Fruit fly (Drosophila melanogaster): ENCODE measurements around the gene CG6836.

CG6836 gene

dm6 chr3L:18989611-18990010 is 39.2 kb downstream of the CG6836 start, which contains the start of gene CG34256:
TSS of gene CG34256 (minus strand) at chr3L:18989815.
- no peak for TF ChIP-seq CG10669 (GFP tag; optimal IDR thresholded peaks at IDR 0.05)
- TF ChIP-seq svp (GFP tag): peak; percentile 5

DNA sequence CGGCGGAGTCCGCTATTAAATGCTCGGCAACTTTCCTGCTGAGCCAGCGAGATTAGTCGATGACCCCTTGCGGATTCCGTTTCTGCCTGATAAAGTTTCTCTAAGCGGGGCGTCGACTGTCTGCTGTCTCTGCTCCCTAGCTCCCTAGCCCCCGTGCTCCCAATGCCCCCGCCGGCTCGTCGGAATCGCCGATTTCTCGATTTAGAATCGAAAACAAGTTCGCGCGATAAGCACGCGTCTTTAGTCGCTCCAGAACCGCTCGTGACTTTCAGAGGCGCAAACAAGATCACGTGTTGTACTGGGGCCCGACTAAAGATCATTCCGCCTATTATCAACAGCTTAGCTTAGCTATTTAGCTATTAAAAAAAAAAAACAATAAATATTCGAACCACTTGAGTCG is 42.4 kb downstream of the CG6836 start:
- TF ChIP-seq Eip78C (GFP tag) (no peak), svp (GFP tag) (peak; percentile 63), net (GFP tag; optimal IDR thresholded peaks at IDR 0.05) (no peak), CG11902 (GFP tag; optimal IDR thresholded peaks at IDR 0.05) (no peak), ss (GFP tag; optimal IDR thresholded peaks at IDR 0.05) (no peak)

DNA sequence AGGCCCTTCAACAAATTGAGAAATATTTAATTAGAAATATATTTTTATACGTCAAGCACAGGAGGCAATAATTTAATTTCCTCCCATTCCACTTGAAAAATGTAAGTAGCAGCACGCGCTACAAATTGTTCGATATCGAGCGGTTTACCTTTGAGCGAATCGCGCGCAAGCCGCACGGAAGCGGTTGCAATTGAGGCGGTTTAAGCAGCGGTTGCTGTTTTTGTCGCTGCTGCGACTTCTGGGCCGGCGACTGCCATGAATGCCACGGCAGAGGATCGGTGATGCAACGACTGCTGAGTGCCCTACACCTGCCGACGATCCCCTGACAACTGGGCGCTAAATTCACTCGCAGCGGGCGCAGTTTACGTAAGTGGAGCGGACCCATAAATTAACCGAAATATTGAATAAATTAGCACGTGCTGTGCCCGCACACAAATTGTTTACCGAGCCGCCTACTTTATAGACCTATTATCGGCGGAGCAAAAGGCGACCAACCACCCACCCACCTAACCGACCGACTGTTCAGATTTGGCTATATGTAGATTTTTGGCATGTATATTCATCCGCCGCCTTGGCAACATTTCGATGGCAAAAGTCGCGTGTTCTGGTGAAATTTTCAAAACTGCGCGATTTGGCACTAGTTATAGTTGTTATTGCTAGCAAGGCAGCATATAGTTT is 43.3 kb downstream of the CG6836 start:
- TF ChIP-seq CG9139 (GFP tag; optimal IDR thresholded peaks at IDR 0.05): no peak
- TF ChIP-seq dac (GFP tag; optimal IDR thresholded peaks at IDR 0.05): no peak
- TF ChIP-seq Smox (GFP tag; optimal IDR thresholded peaks at IDR 0.05): no peak
- TF ChIP-seq CG7368 (GFP tag; optimal IDR thresholded peaks at IDR 0.05): no peak
- no peak for TF ChIP-seq achi (GFP tag; optimal IDR thresholded peaks at IDR 0.05)
- no peak for TF ChIP-seq CG16779 (tag; optimal IDR thresholded peaks at IDR 0.05)
- no peak for TF ChIP-seq Ets96B (tag; optimal IDR thresholded peaks at IDR 0.05)
- TF ChIP-seq fd85E (GFP tag; optimal IDR thresholded peaks at IDR 0.05): no peak
- TF ChIP-seq CG3919 (GFP tag; optimal IDR thresholded peaks at IDR 0.05): no peak
- no peak for TF ChIP-seq net (GFP tag; optimal IDR thresholded peaks at IDR 0.05)

- TF ChIP-seq Lpt (GFP tag; optimal IDR thresholded peaks at IDR 0.05) (no peak), Eip78C (GFP tag) (peak; percentile 29)
Observed at dm6 chr3L:18994505-18994969, 44.1 kb downstream of the CG6836 start.

dm6 chr3L:18995667-18996029 is 45.2 kb downstream of the CG6836 start:
- TF ChIP-seq Sox14 (GFP tag; optimal IDR thresholded peaks at IDR 0.05): peak; percentile 66
- no peak for TF ChIP-seq achi (GFP tag; optimal IDR thresholded peaks at IDR 0.05)
- TF ChIP-seq fd59A (GFP tag; optimal IDR thresholded peaks at IDR 0.05): no peak
- no peak for TF ChIP-seq Eip78C (GFP tag)
- no peak for TF ChIP-seq CG9139 (GFP tag; optimal IDR thresholded peaks at IDR 0.05)
- TF ChIP-seq salr (GFP tag; optimal IDR thresholded peaks at IDR 0.05): no peak
- TF ChIP-seq Gug (GFP tag; IDR thresholded peaks at IDR 0.05): no peak
- TF ChIP-seq Ets21C (GFP tag; optimal IDR thresholded peaks at IDR 0.05): no peak
- TF ChIP-seq svp (GFP tag): no peak
- TF ChIP-seq CG3919 (GFP tag; optimal IDR thresholded peaks at IDR 0.05): no peak
- no peak for TF ChIP-seq CG10631 (GFP tag; optimal IDR thresholded peaks at IDR 0.05)
- TF ChIP-seq CG10669 (GFP tag; optimal IDR thresholded peaks at IDR 0.05): no peak
- TF ChIP-seq Eip93F (GFP tag; optimal IDR thresholded peaks at IDR 0.05): peak; percentile 16
- no peak for TF ChIP-seq spab (GFP tag; optimal IDR thresholded peaks at IDR 0.05)
- TF ChIP-seq CG11294 (GFP tag; IDR thresholded peaks at IDR 0.05): no peak
- no peak for TF ChIP-seq CG6854 (GFP tag; optimal IDR thresholded peaks at IDR 0.05)
- no peak for TF ChIP-seq CG7368 (GFP tag; optimal IDR thresholded peaks at IDR 0.05)
- TF ChIP-seq CG11762 (GFP tag; optimal IDR thresholded peaks at IDR 0.05; ENCODE audit: insufficient read depth): no peak
- no peak for TF ChIP-seq OdsH (GFP tag; optimal IDR thresholded peaks at IDR 0.05)
- TF ChIP-seq vri (GFP tag; optimal IDR thresholded peaks at IDR 0.05): no peak
- TF ChIP-seq Met (GFP tag; optimal IDR thresholded peaks at IDR 0.05): no peak
- no peak for TF ChIP-seq Ets96B (tag; optimal IDR thresholded peaks at IDR 0.05)
- no peak for TF ChIP-seq Hr38 (GFP tag; optimal IDR thresholded peaks at IDR 0.05)
- peak; percentile 20 for TF ChIP-seq dsx (GFP tag; optimal IDR thresholded peaks at IDR 0.05; ENCODE audit: poor library complexity, severe bottlenecking)
- TF ChIP-seq Hr4 (GFP tag; optimal IDR thresholded peaks at IDR 0.05): no peak
- peak; percentile 62 for TF ChIP-seq CG1621 (tag; optimal IDR thresholded peaks at IDR 0.05)
- no peak for TF ChIP-seq CG34406 (GFP tag; optimal IDR thresholded peaks at IDR 0.05)
- no peak for TF ChIP-seq CG6792 (GFP tag; optimal IDR thresholded peaks at IDR 0.05)
- TF ChIP-seq Eip75B (GFP tag; optimal IDR thresholded peaks at IDR 0.05): no peak
- TF ChIP-seq CG6163 (GFP tag; IDR thresholded peaks at IDR 0.05): peak; percentile 45; the same call in 1 of the 3 replicates
- TF ChIP-seq CG8319 (GFP tag; optimal IDR thresholded peaks at IDR 0.05): no peak
- TF ChIP-seq CG11902 (GFP tag; optimal IDR thresholded peaks at IDR 0.05): no peak
- TF ChIP-seq CG32006 (GFP tag; optimal IDR thresholded peaks at IDR 0.05): no peak
- TF ChIP-seq eg (GFP tag; IDR thresholded peaks at IDR 0.05): no peak; the same call in 2 of the 3 replicates
- no peak for TF ChIP-seq cyc (GFP tag; optimal IDR thresholded peaks at IDR 0.05)
- no peak for TF ChIP-seq CG3032 (tag; optimal IDR thresholded peaks at IDR 0.05)
